Worm (Caenorhabditis elegans): ENCODE results near the gene F26G1.15.

DNA sequence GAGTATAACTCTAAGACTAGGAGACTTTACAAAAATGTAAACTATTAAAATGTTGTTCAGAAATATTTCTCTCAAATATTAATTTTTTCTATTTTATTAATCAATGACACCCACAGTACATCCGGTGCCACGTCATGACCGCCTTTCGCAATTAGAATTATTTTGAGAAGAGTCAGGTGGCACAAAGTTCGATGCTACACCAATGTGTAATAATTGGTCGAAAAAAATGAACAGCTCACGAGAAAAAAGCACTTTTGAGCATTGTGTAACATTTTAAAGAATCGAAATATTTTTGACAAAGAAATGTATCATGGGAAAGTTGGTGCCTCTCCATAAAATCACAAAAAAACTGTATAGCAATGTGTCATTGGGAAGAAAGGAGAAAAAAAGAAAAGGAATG is 16.6 kb downstream of the F26G1.15 start:
- TF ChIP-seq sdc-2 (tag; optimal IDR thresholded peaks at IDR 0.05): no peak
- no peak for TF ChIP-seq ceh-19 (GFP tag; optimal IDR thresholded peaks at IDR 0.05)
- TF ChIP-seq npax-4 (tag; optimal IDR thresholded peaks at IDR 0.05): no peak
- no peak for TF ChIP-seq ceh-31 (tag; optimal IDR thresholded peaks at IDR 0.05)
- no peak for TF ChIP-seq ztf-16 (tag; optimal IDR thresholded peaks at IDR 0.05)
- no peak for TF ChIP-seq C38D4.7 (GFP tag; optimal IDR thresholded peaks at IDR 0.05)
- TF ChIP-seq hlh-15 (tag; optimal IDR thresholded peaks at IDR 0.05): no peak
- no peak for TF ChIP-seq tbx-2 (tag; optimal IDR thresholded peaks at IDR 0.05)
- no peak for TF ChIP-seq pha-4 (tag; optimal IDR thresholded peaks at IDR 0.05)
- no peak for TF ChIP-seq ets-4 (tag; optimal IDR thresholded peaks at IDR 0.05)
- TF ChIP-seq K02D7.2 (tag; optimal IDR thresholded peaks at IDR 0.05): no peak
- TF ChIP-seq nhr-11 (tag; optimal IDR thresholded peaks at IDR 0.05): no peak
- no peak for TF ChIP-seq ceh-30 (tag; optimal IDR thresholded peaks at IDR 0.05)
- TF ChIP-seq pqm-1 (tag; optimal IDR thresholded peaks at IDR 0.05): no peak
